Worm (Caenorhabditis elegans): Measurements from ENCODE around the gene Y51H4A.23.
"Not testable (repeated sequence)": the region's sequence is repeated elsewhere in the genome, so short reads cannot be mapped to it uniquely, and the experiment has no call there.

The Y51H4A.23 gene

ce11 chrIV:16722616-16723015 is at the start of gene Y51H4A.23:
Gene Y51H4A.23, plus strand, starts transcription at chrIV:16722916.
- TF ChIP-seq pqm-1, zag-1, eor-1 (tag; optimal IDR thresholded peaks at IDR 0.05): not testable (repeated sequence)

ce11 chrIV:16684224-16684623 is 38.5 kb upstream of the Y51H4A.23 start:
- TF ChIP-seq pqm-1 (tag; optimal IDR thresholded peaks at IDR 0.05) (peak; percentile 36), mdl-1 (tag; optimal IDR thresholded peaks at IDR 0.05) (no peak), R02D3.7 (tag; optimal IDR thresholded peaks at IDR 0.05) (no peak), snpc-4 (tag; optimal IDR thresholded peaks at IDR 0.05) (peak; percentile 46), pha-4 (tag; optimal IDR thresholded peaks at IDR 0.05) (peak; percentile 10), hmg-11 (tag; optimal IDR thresholded peaks at IDR 0.05) (peak; percentile 39), lin-39 (tag; optimal IDR thresholded peaks at IDR 0.05) (peak; percentile 0)

- TF ChIP-seq nhr-76 (tag; optimal IDR thresholded peaks at IDR 0.05), result no peak
- no peak for TF ChIP-seq eor-1 (tag; optimal IDR thresholded peaks at IDR 0.05)
- no peak for TF ChIP-seq fkh-10 (GFP tag; optimal IDR thresholded peaks at IDR 0.05)
- TF ChIP-seq nhr-28 (tag; optimal IDR thresholded peaks at IDR 0.05), result no peak
- no peak for TF ChIP-seq nfya-1 (tag; optimal IDR thresholded peaks at IDR 0.05; ENCODE audit: insufficient read depth)
- no peak for TF ChIP-seq fkh-2 (tag; optimal IDR thresholded peaks at IDR 0.05)
- no peak for TF ChIP-seq R02D3.7 (tag; optimal IDR thresholded peaks at IDR 0.05)
- no peak for TF ChIP-seq nhr-12 (tag; optimal IDR thresholded peaks at IDR 0.05)
- no peak for TF ChIP-seq nhr-237 (tag; optimal IDR thresholded peaks at IDR 0.05)
- TF ChIP-seq jun-1 (tag; optimal IDR thresholded peaks at IDR 0.05), result no peak
- TF ChIP-seq elt-1 (tag; optimal IDR thresholded peaks at IDR 0.05), result no peak
- no peak for TF ChIP-seq ZK546.5 (tag; optimal IDR thresholded peaks at IDR 0.05)
- TF ChIP-seq ztf-11 (tag; optimal IDR thresholded peaks at IDR 0.05), result no peak
Observed at ce11 chrIV:16694567-16694966, 28.1 kb upstream of the Y51H4A.23 start, which contains the start of gene Y51H4A.941. Gene Y51H4A.941, minus strand, starts transcription at chrIV:16694667.

- TF ChIP-seq ceh-16 (tag; optimal IDR thresholded peaks at IDR 0.05), result no peak
- TF ChIP-seq nhr-28 (tag; optimal IDR thresholded peaks at IDR 0.05), result no peak
- no peak for TF ChIP-seq fkh-2 (tag; optimal IDR thresholded peaks at IDR 0.05)
- no peak for TF ChIP-seq lin-15B (tag; optimal IDR thresholded peaks at IDR 0.05)
- no peak for TF ChIP-seq ztf-4 (tag; optimal IDR thresholded peaks at IDR 0.05)
- TF ChIP-seq nhr-12 (tag; optimal IDR thresholded peaks at IDR 0.05), result no peak
- no peak for TF ChIP-seq nhr-25 (tag; optimal IDR thresholded peaks at IDR 0.05)
- no peak for TF ChIP-seq nhr-43 (tag; optimal IDR thresholded peaks at IDR 0.05; ENCODE audit: poor library complexity, severe bottlenecking)
- TF ChIP-seq sea-2 (GFP tag; optimal IDR thresholded peaks at IDR 0.05), result no peak
- TF ChIP-seq aly-2 (tag; optimal IDR thresholded peaks at IDR 0.05), result no peak
Observed at ce11 chrIV:16696422-16696821, 26.3 kb upstream of the Y51H4A.23 start.

ce11 chrIV:16706950-16707349 is 15.8 kb upstream of the Y51H4A.23 start:
- no peak for TF ChIP-seq sea-2 (GFP tag; optimal IDR thresholded peaks at IDR 0.05)
- no peak for TF ChIP-seq lin-39 (tag; optimal IDR thresholded peaks at IDR 0.05)

- no peak for TF ChIP-seq nhr-11 (tag; optimal IDR thresholded peaks at IDR 0.05)
- no peak for TF ChIP-seq nhr-12 (tag; optimal IDR thresholded peaks at IDR 0.05)
- no peak for TF ChIP-seq fkh-10 (GFP tag; optimal IDR thresholded peaks at IDR 0.05)
- no peak for TF ChIP-seq eor-1 (tag; optimal IDR thresholded peaks at IDR 0.05)
- TF ChIP-seq snpc-4 (tag; optimal IDR thresholded peaks at IDR 0.05), result no peak
- TF ChIP-seq zag-1 (tag; optimal IDR thresholded peaks at IDR 0.05), result no peak
Observed at ce11 chrIV:16709713-16710112, 13.0 kb upstream of the Y51H4A.23 start.

ce11 chrIV:16710312-16710711 is 12.4 kb upstream of the Y51H4A.23 start:
- TF ChIP-seq egl-5 (tag; optimal IDR thresholded peaks at IDR 0.05) (no peak), lin-39 (tag; optimal IDR thresholded peaks at IDR 0.05) (no peak), ceh-9 (tag; optimal IDR thresholded peaks at IDR 0.05) (no peak)
